Worm (Caenorhabditis elegans) whole organism, young adult: ENCODE data around the gene ugt-21.

Experiments used
- B0035.1 ChIP-seq: sonication (generic microtip); optimal IDR thresholded peaks from 2 replicates; lab custom pipeline; 2016; ENCODE audit warnings: missing genetic modification characterization, mild to moderate bottlenecking, missing compliant biosample characterization, missing genotype, missing genetic modification reagents
- B0261.1 ChIP-seq: sonication (generic microtip); optimal IDR thresholded peaks from 2 replicates; lab custom pipeline; 2016; ENCODE audit warnings: mild to moderate bottlenecking, missing genetic modification characterization, moderate library complexity, missing compliant biosample characterization
- C06A6.2 ChIP-seq: fragments of 200-800 bp; sonication (Bioruptor generic); conservative IDR thresholded peaks from 2 replicates; pipeline ENCODE4 v1.3.6; 2022; ENCODE audit warnings: missing genetic modification characterization, missing compliant biosample characterization
- C17E4.6 ChIP-seq: fragments of 200-800 bp; sonication (Bioruptor generic); IDR thresholded peaks from 2 replicates; pipeline ENCODE4 v1.3.6; 2022; ENCODE audit warnings: missing genetic modification reagents, missing genetic modification characterization, missing compliant biosample characterization
- F33H1.4 ChIP-seq: fragments of 200-800 bp; sonication (Bioruptor generic); IDR thresholded peaks from 2 replicates; pipeline ENCODE4 v1.3.6; 2022; ENCODE audit warnings: missing genetic modification reagents, missing genetic modification characterization, missing compliant biosample characterization
- F49E8.2 ChIP-seq: sonication (generic microtip); optimal IDR thresholded peaks from 3 replicates; lab custom pipeline; 2017; ENCODE audit warnings: missing genetic modification characterization, mild to moderate bottlenecking, missing compliant biosample characterization, antibody characterized with exemption, moderate library complexity; ENCODE audit not compliant: insufficient read depth
- F57A8.1 ChIP-seq: fragments of 200-800 bp; sonication (Bioruptor generic); optimal IDR thresholded peaks from 2 replicates; lab custom pipeline; 2018; ENCODE audit warnings: mild to moderate bottlenecking, missing genetic modification characterization, moderate library complexity, missing compliant biosample characterization
- K11D2.4 ChIP-seq: fragments of 200-800 bp; sonication (Bioruptor generic); IDR thresholded peaks from 2 replicates; pipeline ENCODE4 v1.3.6; 2022; ENCODE audit warnings: missing genetic modification reagents, missing genetic modification characterization, missing compliant biosample characterization
- T26A5.8 ChIP-seq: sonication (generic microtip); optimal IDR thresholded peaks from 2 replicates; lab custom pipeline; 2016; ENCODE audit warnings: missing genetic modification characterization, missing compliant biosample characterization
- Y53G8AR.9 ChIP-seq: fragments of 200-800 bp; sonication (Bioruptor generic); conservative IDR thresholded peaks from 2 replicates; pipeline ENCODE4 v1.3.6; 2022; ENCODE audit warnings: missing genetic modification reagents, missing genetic modification characterization, missing compliant biosample characterization
- Y79H2A.3 ChIP-seq: fragments of 200-800 bp; sonication (Bioruptor generic); conservative IDR thresholded peaks from 2 replicates; pipeline ENCODE4 v1.3.6; 2022; ENCODE audit warnings: missing genetic modification reagents, missing genetic modification characterization, missing compliant biosample characterization
- Y95B8A.8 ChIP-seq: fragments of 200-800 bp; sonication (Bioruptor generic); IDR thresholded peaks from 2 replicates; pipeline ENCODE4 v1.3.6; 2022; ENCODE audit warnings: missing genetic modification reagents, missing genetic modification characterization, missing compliant biosample characterization
- aptf-3 ChIP-seq: fragments of 200-800 bp; sonication (Bioruptor generic); IDR thresholded peaks from 2 replicates; pipeline ENCODE4 v1.3.6; 2022; ENCODE audit warnings: missing genetic modification characterization, missing compliant biosample characterization
- atf-7 ChIP-seq: sonication (generic microtip); optimal IDR thresholded peaks from 2 replicates; lab custom pipeline; 2017; ENCODE audit warnings: mild to moderate bottlenecking, missing genetic modification characterization, missing compliant biosample characterization
- athp-1 ChIP-seq: sonication (generic microtip); optimal IDR thresholded peaks from 2 replicates; lab custom pipeline; 2017; ENCODE audit warnings: mild to moderate bottlenecking, missing genetic modification characterization, missing compliant biosample characterization
- attf-6 ChIP-seq: fragments of 200-800 bp; sonication (Bioruptor generic); IDR thresholded peaks from 2 replicates; pipeline ENCODE4 v1.3.6; 2022; ENCODE audit warnings: missing genetic modification reagents, missing genetic modification characterization, missing compliant biosample characterization
- bed-2 ChIP-seq: fragments of 200-800 bp; sonication (Bioruptor generic); IDR thresholded peaks from 2 replicates; pipeline ENCODE4 v1.3.6; 2022; ENCODE audit warnings: missing genetic modification reagents, missing genetic modification characterization, missing compliant biosample characterization
- cebp-1 ChIP-seq, 2 experiments: fragments of 200-800 bp in 1 of 2; sonication (Bioruptor generic) in 1 of 2; sonication (generic microtip) in 1 of 2; IDR thresholded peaks in 1 of 2; optimal IDR thresholded peaks in 1 of 2; 2 replicates each; pipeline versions ENCODE4 v1.3.6 to Lab custom; 2017 to 2022; ENCODE audit warnings: missing compliant biosample characterization in 2 of 2, missing genetic modification characterization in 2 of 2, mild to moderate bottlenecking in 1 of 2, missing genetic modification reagents in 1 of 2, moderate library complexity in 1 of 2
- cebp-2 ChIP-seq: fragments of 200-800 bp; sonication (Bioruptor generic); IDR thresholded peaks from 2 replicates; pipeline ENCODE4 v1.3.6; 2022; ENCODE audit warnings: missing genetic modification characterization, missing compliant biosample characterization
- ceh-40 ChIP-seq: fragments of 200-800 bp; sonication (Bioruptor generic); IDR thresholded peaks from 2 replicates; pipeline ENCODE4 v1.3.6; 2022; ENCODE audit warnings: missing genetic modification characterization, missing compliant biosample characterization
- ceh-79 ChIP-seq: sonication (generic microtip); optimal IDR thresholded peaks from 2 replicates; lab custom pipeline; 2017; ENCODE audit warnings: mild to moderate bottlenecking, missing genetic modification characterization, missing compliant biosample characterization
- chd-7 ChIP-seq: sonication (generic microtip); optimal IDR thresholded peaks from 2 replicates; lab custom pipeline; 2016; ENCODE audit warnings: mild to moderate bottlenecking, missing genetic modification characterization, moderate library complexity, missing compliant biosample characterization
- die-1 ChIP-seq: sonication (generic microtip); optimal IDR thresholded peaks from 2 replicates; lab custom pipeline; 2016; ENCODE audit warnings: missing genotype, mild to moderate bottlenecking, missing genetic modification characterization, missing compliant biosample characterization
- efl-1 ChIP-seq: fragments of 150-350 bp; optimal IDR thresholded peaks from 2 replicates; lab custom pipeline; 2014; ENCODE audit warnings: missing biosample characterization, missing genetic modification reagents, missing genetic modification characterization
- egl-44 ChIP-seq: fragments of 200-800 bp; sonication (Bioruptor generic); IDR thresholded peaks from 2 replicates; pipeline ENCODE4 v1.3.6; 2022; ENCODE audit warnings: missing genetic modification reagents, missing genetic modification characterization, missing compliant biosample characterization
- egrh-3 ChIP-seq: fragments of 200-800 bp; sonication (Bioruptor generic); IDR thresholded peaks from 2 replicates; pipeline ENCODE4 v1.3.6; 2022; ENCODE audit warnings: missing genetic modification reagents, missing genetic modification characterization, missing compliant biosample characterization
- ekl-4 ChIP-seq: fragments of 200-800 bp; sonication (Bioruptor generic); IDR thresholded peaks from 2 replicates; pipeline ENCODE4 v1.3.6; 2022; ENCODE audit warnings: missing genetic modification reagents, missing genetic modification characterization, missing compliant biosample characterization
- fkh-3 ChIP-seq: sonication (generic microtip); optimal IDR thresholded peaks from 2 replicates; lab custom pipeline; 2016; ENCODE audit warnings: mild to moderate bottlenecking, missing genetic modification characterization, missing compliant biosample characterization
- hlh-12 ChIP-seq: sonication (generic microtip); optimal IDR thresholded peaks from 2 replicates; lab custom pipeline; 2016; ENCODE audit warnings: missing genetic modification characterization, missing compliant biosample characterization
- let-607 ChIP-seq, 2 experiments: fragments of 200-800 bp in 1 of 2; sonication (Bioruptor generic) in 1 of 2; sonication (generic microtip) in 1 of 2; optimal IDR thresholded peaks; 2 replicates each; lab custom pipeline; 2016 to 2018; ENCODE audit warnings: mild to moderate bottlenecking in 2 of 2, missing compliant biosample characterization in 2 of 2, missing genetic modification characterization in 2 of 2, moderate library complexity in 2 of 2, missing genotype in 1 of 2
- lin-26 ChIP-seq: fragments of 200-800 bp; sonication (Bioruptor generic); IDR thresholded peaks from 2 replicates; pipeline ENCODE4 v1.3.6; 2022; ENCODE audit warnings: missing genetic modification reagents, missing genetic modification characterization, missing compliant biosample characterization
- lin-40 ChIP-seq: sonication (generic microtip); optimal IDR thresholded peaks from 2 replicates; lab custom pipeline; 2016; ENCODE audit warnings: missing genetic modification characterization, mild to moderate bottlenecking, missing compliant biosample characterization, missing genotype, missing genetic modification reagents
- lsy-27 ChIP-seq: sonication (generic microtip); optimal IDR thresholded peaks from 2 replicates; lab custom pipeline; 2017; ENCODE audit warnings: missing genetic modification characterization, mild to moderate bottlenecking, missing compliant biosample characterization, antibody characterized with exemption, missing genotype, borderline replicate concordance; ENCODE audit not compliant: insufficient read depth
- madf-10 ChIP-seq: sonication (generic microtip); optimal IDR thresholded peaks from 2 replicates; lab custom pipeline; 2016; ENCODE audit warnings: mild to moderate bottlenecking, missing genetic modification characterization, missing compliant biosample characterization
- madf-3 ChIP-seq: fragments of 200-800 bp; sonication (Bioruptor generic); IDR thresholded peaks from 2 replicates; pipeline ENCODE4 v1.3.6; 2022; ENCODE audit warnings: missing genetic modification reagents, missing genetic modification characterization, missing compliant biosample characterization
- madf-6 ChIP-seq: fragments of 200-800 bp; sonication (Bioruptor generic); IDR thresholded peaks from 2 replicates; pipeline ENCODE4 v1.3.6; 2022; ENCODE audit warnings: missing genetic modification reagents, missing genetic modification characterization, missing compliant biosample characterization
- mcd-1 ChIP-seq: fragments of 200-800 bp; sonication (Bioruptor generic); IDR thresholded peaks from 2 replicates; pipeline ENCODE4 v1.3.6; 2022; ENCODE audit warnings: missing genetic modification reagents, missing genetic modification characterization, missing compliant biosample characterization
- mel-28 ChIP-seq: sonication (generic microtip); optimal IDR thresholded peaks from 2 replicates; lab custom pipeline; 2016; ENCODE audit warnings: borderline replicate concordance, mild to moderate bottlenecking, missing genetic modification characterization, missing compliant biosample characterization
- mes-4 ChIP-seq: sonication (generic microtip); optimal IDR thresholded peaks from 2 replicates; lab custom pipeline; 2016; ENCODE audit warnings: missing genotype, missing genetic modification characterization, missing compliant biosample characterization
- nfyb-1 ChIP-seq: fragments of 200-800 bp; sonication (Bioruptor generic); IDR thresholded peaks from 2 replicates; pipeline ENCODE4 v1.3.6; 2022; ENCODE audit warnings: missing genetic modification reagents, missing genetic modification characterization, missing compliant biosample characterization
- pbrm-1 ChIP-seq: fragments of 200-800 bp; sonication (Bioruptor generic); IDR thresholded peaks from 2 replicates; pipeline ENCODE4 v1.3.6; 2022; ENCODE audit warnings: missing genetic modification reagents, missing genetic modification characterization, missing compliant biosample characterization
- somi-1 ChIP-seq: fragments of 200-800 bp; sonication (Bioruptor generic); optimal IDR thresholded peaks from 2 replicates; lab custom pipeline; 2018; ENCODE audit warnings: mild to moderate bottlenecking, missing genetic modification characterization, missing compliant biosample characterization
- tlf-1 ChIP-seq: fragments of 200-800 bp; sonication (Bioruptor generic); optimal IDR thresholded peaks from 2 replicates; lab custom pipeline; 2018; ENCODE audit warnings: mild to moderate bottlenecking, missing genetic modification characterization, missing compliant biosample characterization
- unc-130 ChIP-seq: sonication (generic microtip); optimal IDR thresholded peaks from 2 replicates; lab custom pipeline; 2016; ENCODE audit warnings: missing genetic modification reagents, missing genetic modification characterization, missing compliant biosample characterization
- ztf-18 ChIP-seq: sonication (generic microtip); optimal IDR thresholded peaks from 2 replicates; lab custom pipeline; 2016; ENCODE audit warnings: missing genotype, mild to moderate bottlenecking, missing genetic modification characterization, missing compliant biosample characterization
- ztf-22 ChIP-seq: fragments of 200-800 bp; sonication (Bioruptor generic); optimal IDR thresholded peaks from 2 replicates; lab custom pipeline; 2018; ENCODE audit warnings: mild to moderate bottlenecking, missing genetic modification characterization, moderate library complexity, missing compliant biosample characterization
- ztf-26 ChIP-seq: sonication (generic microtip); optimal IDR thresholded peaks from 2 replicates; lab custom pipeline; 2017; ENCODE audit warnings: missing genetic modification characterization, missing compliant biosample characterization
- ztf-3 ChIP-seq: fragments of 200-800 bp; sonication (Bioruptor generic); optimal IDR thresholded peaks from 2 replicates; lab custom pipeline; 2018; ENCODE audit warnings: mild to moderate bottlenecking, missing genetic modification characterization, missing compliant biosample characterization
- ztf-6 ChIP-seq: fragments of 200-800 bp; sonication (Bioruptor generic); IDR thresholded peaks from 2 replicates; pipeline ENCODE4 v1.3.6; 2022; ENCODE audit warnings: missing genetic modification reagents, missing genetic modification characterization, missing compliant biosample characterization

ugt-21 gene

ce11 chrIV:9464345-9464783 lies 35.7 kb upstream of the ugt-21 start (continued):
- TF ChIP-seq nfyb-1 (GFP tag; lab: Robert Waterston, UW) (no peak), F49E8.2 (peak; percentile 88), hlh-12 (no peak), lin-26 (GFP tag; lab: Robert Waterston, UW) (peak; percentile 67), madf-10 (tag; lab: Kevin White, UChicago) (no peak), Y79H2A.3 (GFP tag; lab: Robert Waterston, UW) (no peak), ztf-22 (GFP tag; lab: Kevin White, UChicago) (no peak), lin-40 (tag; lab: Kevin White, UChicago) (no peak), fkh-3 (tag; lab: Kevin White, UChicago) (no peak), efl-1 (GFP tag; lab: Kevin White, UChicago) (no peak), atf-7 (tag; lab: Kevin White, UChicago) (no peak), aptf-3 (no peak), pbrm-1 (GFP tag; lab: Robert Waterston, UW) (peak; percentile 79), mes-4 (tag; lab: Kevin White, UChicago) (no peak), ztf-26 (tag; lab: Kevin White, UChicago) (no peak), tlf-1 (GFP tag; lab: Kevin White, UChicago) (no peak), F33H1.4 (GFP tag; lab: Robert Waterston, UW) (no peak; the same call in 1 of the 2 replicates), Y95B8A.8 (GFP tag; lab: Robert Waterston, UW) (no peak), ceh-79 (tag; lab: Kevin White, UChicago) (no peak), madf-3 (GFP tag; lab: Robert Waterston, UW) (no peak), die-1 (tag; lab: Kevin White, UChicago) (no peak), C06A6.2 (GFP tag; lab: Robert Waterston, UW) (no peak), egrh-3 (GFP tag; lab: Robert Waterston, UW) (no peak), ztf-6 (no peak), T26A5.8 (tag; lab: Kevin White, UChicago) (no peak), ztf-3 (GFP tag; lab: Kevin White, UChicago) (no peak), let-607 (tag; optimal IDR thresholded peaks at IDR 0.05; lab: Kevin White, UChicago) (no peak), ceh-40 (GFP tag; lab: Robert Waterston, UW) (no peak), athp-1 (tag; lab: Kevin White, UChicago) (no peak), C17E4.6 (GFP tag; lab: Robert Waterston, UW) (no peak), mcd-1 (GFP tag; lab: Robert Waterston, UW) (no peak), B0035.1 (tag; lab: Kevin White, UChicago) (no peak), ztf-18 (no peak), cebp-1 (GFP tag; IDR thresholded peaks at IDR 0.05; lab: Robert Waterston, UW) (no peak), cebp-1 (tag; optimal IDR thresholded peaks at IDR 0.05; lab: Kevin White, UChicago) (no peak), ekl-4 (GFP tag; lab: Robert Waterston, UW) (0 out of 2 replicates have a peak, but pooled peaks have one; percentile 41), somi-1 (no peak), cebp-2 (GFP tag; lab: Robert Waterston, UW) (no peak), chd-7 (no peak), bed-2 (no peak), madf-6 (GFP tag; lab: Robert Waterston, UW) (no peak), B0261.1 (tag; lab: Kevin White, UChicago) (no peak), egl-44 (GFP tag; lab: Robert Waterston, UW) (no peak), mel-28 (no peak), F57A8.1 (GFP tag; lab: Kevin White, UChicago) (no peak), unc-130 (GFP tag; lab: Kevin White, UChicago) (no peak), attf-6 (GFP tag; lab: Robert Waterston, UW) (peak; percentile 90; the same call in 1 of the 2 replicates), Y53G8AR.9 (GFP tag; lab: Robert Waterston, UW) (no peak; the same call in 1 of the 2 replicates), K11D2.4 (no peak), lsy-27 (tag; lab: Kevin White, UChicago) (no peak)
